Worm (Caenorhabditis elegans) whole organism, L4 larva: Measurements from ENCODE around the gene Y54F10AM.6.

Experiments
- F26F4.8 ChIP-seq: fragments of 200-800 bp; sonication (Bioruptor generic); conservative IDR thresholded peaks from 2 replicates; pipeline ENCODE4 v1.3.6; 2022; ENCODE audit warnings: missing genetic modification characterization, missing compliant biosample characterization
- F44E2.7 ChIP-seq: fragments of 200-800 bp; sonication (Bioruptor generic); IDR thresholded peaks from 2 replicates; pipeline ENCODE4 v2.1.2; 2022; ENCODE audit warnings: missing genetic modification characterization, missing compliant biosample characterization
- F49E8.2 ChIP-seq: sonication (generic microtip); optimal IDR thresholded peaks from 2 replicates; lab custom pipeline; 2016; ENCODE audit warnings: missing compliant biosample characterization, mild to moderate bottlenecking, missing genetic modification characterization, borderline replicate concordance
- R02D3.7 ChIP-seq: fragments of 150-350 bp; sonication (generic microtip); optimal IDR thresholded peaks from 3 replicates; lab custom pipeline; 2014; ENCODE audit warnings: missing biosample characterization, missing genetic modification characterization
- Y5F2A.4 ChIP-seq: fragments of 200-800 bp; sonication (Bioruptor generic); optimal IDR thresholded peaks from 2 replicates; lab custom pipeline; 2018; ENCODE audit warnings: mild to moderate bottlenecking, missing genetic modification characterization, missing compliant biosample characterization
- aha-1 ChIP-seq: fragments of 150-350 bp; peaks from one replicate; lab custom pipeline; 2014; ENCODE audit warnings: missing biosample characterization, missing genetic modification characterization
- arid-1 ChIP-seq: fragments of 200-800 bp; sonication (Bioruptor generic); conservative IDR thresholded peaks from 2 replicates; pipeline ENCODE4 v1.3.6; 2022; ENCODE audit warnings: missing genetic modification reagents, missing genetic modification characterization, missing compliant biosample characterization
- ceh-20 ChIP-seq: fragments of 200-800 bp; sonication (Bioruptor generic); IDR thresholded peaks from 2 replicates; pipeline ENCODE4 v1.3.6; 2022; ENCODE audit warnings: missing genetic modification reagents, missing genetic modification characterization, missing compliant biosample characterization
- ceh-28 ChIP-seq: fragments of 150-350 bp; optimal IDR thresholded peaks from 2 replicates; lab custom pipeline; 2014; ENCODE audit warnings: missing biosample characterization, missing genetic modification reagents, missing genetic modification characterization
- ceh-32 ChIP-seq: sonication (generic microtip); optimal IDR thresholded peaks from 2 replicates; lab custom pipeline; 2016; ENCODE audit warnings: mild to moderate bottlenecking, missing genetic modification characterization, missing compliant biosample characterization; ENCODE audit not compliant: poor library complexity
- ceh-44 ChIP-seq: fragments of 200-800 bp; sonication (Bioruptor generic); IDR thresholded peaks from 2 replicates; pipeline ENCODE4 v1.3.6; 2022; ENCODE audit warnings: missing genetic modification reagents, missing genetic modification characterization, missing compliant biosample characterization
- ceh-62 ChIP-seq: sonication (generic microtip); optimal IDR thresholded peaks from 2 replicates; lab custom pipeline; 2017; ENCODE audit warnings: missing biosample characterization, missing genetic modification characterization
- ceh-82 ChIP-seq: sonication (generic microtip); optimal IDR thresholded peaks from 2 replicates; lab custom pipeline; 2017; ENCODE audit warnings: missing biosample characterization, missing genetic modification characterization
- ctbp-1 ChIP-seq: fragments of 200-800 bp; sonication (Bioruptor generic); IDR thresholded peaks from 2 replicates; pipeline ENCODE4 v1.3.6; 2022; ENCODE audit warnings: missing genetic modification reagents, missing genetic modification characterization, missing compliant biosample characterization
- daf-16 ChIP-seq, 3 experiments: sonication (generic microtip); optimal IDR thresholded peaks; 2 replicates each; lab custom pipeline; 2016 to 2017; ENCODE audit warnings: missing genetic modification characterization in 3 of 3, missing genetic modification reagents in 3 of 3, mild to moderate bottlenecking in 2 of 3, missing compliant biosample characterization in 2 of 3, missing biosample characterization in 1 of 3, moderate library complexity in 1 of 3
- daf-19 ChIP-seq: fragments of 200-800 bp; sonication (Bioruptor generic); conservative IDR thresholded peaks from 2 replicates; pipeline ENCODE4 v1.3.6; 2022; ENCODE audit warnings: missing genetic modification characterization, missing compliant biosample characterization
- daf-8 ChIP-seq: fragments of 200-800 bp; sonication (Bioruptor generic); IDR thresholded peaks from 2 replicates; pipeline ENCODE4 v1.3.6; 2022; ENCODE audit warnings: missing genetic modification characterization, missing compliant biosample characterization
- dpl-1 ChIP-seq: fragments of 150-350 bp; optimal IDR thresholded peaks from 2 replicates; lab custom pipeline; 2014; ENCODE audit warnings: missing biosample characterization, missing genetic modification reagents, missing genetic modification characterization
- duxl-1 ChIP-seq: sonication (generic microtip); optimal IDR thresholded peaks from 2 replicates; lab custom pipeline; 2016; ENCODE audit warnings: mild to moderate bottlenecking, missing genetic modification characterization, moderate library complexity, missing compliant biosample characterization; ENCODE audit not compliant: poor library complexity
- egl-43 ChIP-seq: fragments of 200-800 bp; sonication (Bioruptor generic); IDR thresholded peaks from 2 replicates; pipeline ENCODE4 v1.3.6; 2022; ENCODE audit warnings: missing genetic modification reagents, missing genetic modification characterization, missing compliant biosample characterization
- fkh-10 ChIP-seq: fragments of 150-350 bp; optimal IDR thresholded peaks from 2 replicates; lab custom pipeline; 2014; ENCODE audit warnings: missing biosample characterization, missing genetic modification reagents, missing genetic modification characterization
- gei-8 ChIP-seq: fragments of 200-800 bp; sonication (Bioruptor generic); optimal IDR thresholded peaks from 2 replicates; lab custom pipeline; 2018; ENCODE audit warnings: mild to moderate bottlenecking, missing genetic modification characterization, missing compliant biosample characterization
- hlh-30 ChIP-seq: sonication (generic microtip); optimal IDR thresholded peaks from 2 replicates; lab custom pipeline; 2017; ENCODE audit warnings: antibody characterized with exemption, mild to moderate bottlenecking, missing genetic modification characterization, missing compliant biosample characterization; ENCODE audit not compliant: insufficient read depth
- hmg-1.1 ChIP-seq: fragments of 200-800 bp; sonication (Bioruptor generic); IDR thresholded peaks from 2 replicates; pipeline ENCODE4 v1.3.6; 2022; ENCODE audit warnings: missing genetic modification reagents, missing genetic modification characterization, missing compliant biosample characterization
- lin-1 ChIP-seq: fragments of 200-800 bp; sonication (Bioruptor generic); IDR thresholded peaks from 2 replicates; pipeline ENCODE4 v1.3.6; 2022; ENCODE audit warnings: missing genetic modification reagents, missing genetic modification characterization, missing compliant biosample characterization
- lin-39 ChIP-seq: fragments of 150-350 bp; optimal IDR thresholded peaks from 2 replicates; lab custom pipeline; 2014; ENCODE audit warnings: missing biosample characterization, missing genetic modification reagents, missing genetic modification characterization
- madf-9 ChIP-seq: fragments of 200-800 bp; sonication (Bioruptor generic); conservative IDR thresholded peaks from 2 replicates; pipeline ENCODE4 v1.3.6; 2022; ENCODE audit warnings: missing genetic modification reagents, missing genetic modification characterization, missing compliant biosample characterization
- mdl-1 ChIP-seq, 2 experiments: fragments of 150-350 bp in 1 of 2; sonication (generic microtip) in 1 of 2; optimal IDR thresholded peaks; 2 replicates each; lab custom pipeline; 2014 to 2017; ENCODE audit warnings: missing biosample characterization in 2 of 2, missing genetic modification characterization in 2 of 2
- nhr-102 ChIP-seq: sonication (generic microtip); optimal IDR thresholded peaks from 2 replicates; lab custom pipeline; 2016; ENCODE audit warnings: mild to moderate bottlenecking, missing genetic modification characterization, moderate library complexity, missing compliant biosample characterization
- nhr-237 ChIP-seq: sonication (generic microtip); optimal IDR thresholded peaks from 2 replicates; lab custom pipeline; 2017; ENCODE audit warnings: missing biosample characterization, missing genetic modification characterization
- nhr-25 ChIP-seq: sonication (generic microtip); optimal IDR thresholded peaks from 2 replicates; lab custom pipeline; 2017; ENCODE audit warnings: missing genetic modification characterization, mild to moderate bottlenecking, missing compliant biosample characterization, antibody characterized with exemption, moderate library complexity, borderline replicate concordance; ENCODE audit not compliant: insufficient read depth
- nhr-28 ChIP-seq: fragments of 150-350 bp; optimal IDR thresholded peaks from 2 replicates; lab custom pipeline; 2014; ENCODE audit warnings: missing biosample characterization, missing genetic modification characterization
- nhr-41 ChIP-seq: fragments of 200-800 bp; sonication (Bioruptor generic); IDR thresholded peaks from 2 replicates; pipeline ENCODE4 v1.3.6; 2022; ENCODE audit warnings: missing genetic modification reagents, missing genetic modification characterization, missing compliant biosample characterization
- nhr-48 ChIP-seq: sonication (generic microtip); optimal IDR thresholded peaks from 2 replicates; lab custom pipeline; 2016; ENCODE audit warnings: mild to moderate bottlenecking, missing genetic modification characterization, missing compliant biosample characterization
- nhr-6 ChIP-seq: fragments of 150-350 bp; optimal IDR thresholded peaks from 2 replicates; lab custom pipeline; 2014; ENCODE audit warnings: missing biosample characterization, missing genetic modification characterization
- nhr-76 ChIP-seq: fragments of 150-350 bp; optimal IDR thresholded peaks from 2 replicates; lab custom pipeline; 2014; ENCODE audit warnings: missing biosample characterization, missing genetic modification characterization
- nhr-77 ChIP-seq: fragments of 150-350 bp; optimal IDR thresholded peaks from 2 replicates; lab custom pipeline; 2014; ENCODE audit warnings: missing biosample characterization, missing genetic modification characterization
- php-3 ChIP-seq: fragments of 200-800 bp; sonication (Bioruptor generic); IDR thresholded peaks from 2 replicates; pipeline ENCODE4 v1.3.6; 2022; ENCODE audit warnings: missing genetic modification reagents, missing genetic modification characterization, missing compliant biosample characterization
- rbr-2 ChIP-seq: sonication (generic microtip); optimal IDR thresholded peaks from 2 replicates; lab custom pipeline; 2016; ENCODE audit warnings: missing genotype, missing genetic modification characterization, missing compliant biosample characterization
- saeg-2 ChIP-seq: fragments of 200-800 bp; sonication (Bioruptor generic); IDR thresholded peaks from 2 replicates; pipeline ENCODE4 v1.3.6; 2022; ENCODE audit warnings: missing genetic modification reagents, missing genetic modification characterization, missing compliant biosample characterization
- sdz-12 ChIP-seq: fragments of 200-800 bp; sonication (Bioruptor generic); optimal IDR thresholded peaks from 2 replicates; lab custom pipeline; 2018; ENCODE audit warnings: mild to moderate bottlenecking, missing genetic modification characterization, missing compliant biosample characterization
- snpc-4 ChIP-seq: fragments of 150-350 bp; optimal IDR thresholded peaks from 2 replicates; lab custom pipeline; 2014; ENCODE audit warnings: missing biosample characterization, missing genetic modification characterization
- spr-1 ChIP-seq: sonication (generic microtip); optimal IDR thresholded peaks from 2 replicates; lab custom pipeline; 2016; ENCODE audit warnings: mild to moderate bottlenecking, missing genetic modification characterization, missing compliant biosample characterization
- tra-1 ChIP-seq: fragments of 200-800 bp; sonication (Bioruptor generic); IDR thresholded peaks from 2 replicates; pipeline ENCODE4 v1.3.6; 2022; ENCODE audit warnings: missing genetic modification reagents, missing genetic modification characterization, missing compliant biosample characterization
- unc-130 ChIP-seq: sonication (generic microtip); optimal IDR thresholded peaks from 2 replicates; lab custom pipeline; 2016; ENCODE audit warnings: missing genetic modification reagents, missing genetic modification characterization, missing compliant biosample characterization
- vab-7 ChIP-seq: fragments of 200-800 bp; sonication (Bioruptor generic); IDR thresholded peaks from 2 replicates; pipeline ENCODE4 v1.3.6; 2022; ENCODE audit warnings: missing genetic modification reagents, missing genetic modification characterization, missing compliant biosample characterization
- zip-11 ChIP-seq: fragments of 200-800 bp; sonication (Bioruptor generic); IDR thresholded peaks from 2 replicates; pipeline ENCODE4 v1.3.6; 2022; ENCODE audit warnings: missing genetic modification characterization, missing compliant biosample characterization

Y54F10AM.6 gene

ce11 chrIII:2471855-2472254 is 36.8 kb upstream of the Y54F10AM.6 start (continued):
- TF ChIP-seq mdl-1 (tag; optimal IDR thresholded peaks at IDR 0.05; lab: Kevin White, UChicago) (peak; percentile 33 to 92), ctbp-1 (GFP tag; lab: Robert Waterston, UW) (no peak), ceh-32 (tag; lab: Kevin White, UChicago) (no peak), arid-1 (GFP tag; lab: Robert Waterston, UW) (0 out of 2 replicates have a peak, but pooled peaks have one; percentile 23), hlh-30 (tag; lab: Kevin White, UChicago) (peak; percentile 83), gei-8 (GFP tag; lab: Kevin White, UChicago) (no peak), egl-43 (GFP tag; lab: Robert Waterston, UW) (peak; percentile 48; the same call in 1 of the 2 replicates), ceh-44 (no peak), ceh-28 (no peak), Y5F2A.4 (GFP tag; lab: Kevin White, UChicago) (no peak), lin-39 (tag; lab: Kevin White, UChicago) (no peak), dpl-1 (peak; percentile 57), daf-19 (GFP tag; lab: Robert Waterston, UW) (no peak), aha-1 (peak; percentile 26), nhr-6 (tag; lab: Kevin White, UChicago) (peak; percentile 39), R02D3.7 (tag; lab: Kevin White, UChicago) (no peak), sdz-12 (GFP tag; lab: Kevin White, UChicago) (no peak), F44E2.7 (GFP tag; lab: Robert Waterston, UW) (no peak), daf-16 (GFP tag; optimal IDR thresholded peaks at IDR 0.05; lab: Kevin White, UChicago) (no peak), daf-16 (tag; optimal IDR thresholded peaks at IDR 0.05; lab: Kevin White, UChicago) (peak; percentile 47), daf-8 (no peak), nhr-76 (no peak), saeg-2 (GFP tag; lab: Robert Waterston, UW) (no peak), snpc-4 (no peak), tra-1 (no peak), php-3 (GFP tag; lab: Robert Waterston, UW) (no peak), spr-1 (tag; lab: Kevin White, UChicago) (no peak), lin-1 (GFP tag; lab: Robert Waterston, UW) (no peak), F49E8.2 (tag; lab: Kevin White, UChicago) (no peak), ceh-20 (0 out of 2 replicates have a peak, but pooled peaks have one; percentile 37), F26F4.8 (GFP tag; lab: Robert Waterston, UW) (no peak), nhr-28 (tag; lab: Kevin White, UChicago) (peak; percentile 70)

ce11 chrIII:2473554-2473953 is 35.1 kb upstream of the Y54F10AM.6 start, which contains the start of gene smg-6:
TSS of gene smg-6 (plus strand) at chrIII:2473854.
- no peak for TF ChIP-seq vab-7 (GFP tag; lab: Robert Waterston, UW)
- no peak for TF ChIP-seq arid-1 (GFP tag; lab: Robert Waterston, UW)
- no peak for TF ChIP-seq duxl-1 (tag; lab: Kevin White, UChicago)
- no peak for TF ChIP-seq nhr-48
- no peak for TF ChIP-seq nhr-41
- no peak for TF ChIP-seq ceh-62 (tag; lab: Kevin White, UChicago)
- no peak for TF ChIP-seq zip-11
- no peak for TF ChIP-seq sdz-12 (GFP tag; lab: Kevin White, UChicago)
- TF ChIP-seq madf-9 (GFP tag; lab: Robert Waterston, UW), result no peak
- TF ChIP-seq nhr-77 (tag; lab: Kevin White, UChicago), result no peak
- no peak for TF ChIP-seq unc-130 (GFP tag; lab: Kevin White, UChicago)
- no peak for TF ChIP-seq fkh-10 (GFP tag; lab: Kevin White, UChicago)
- TF ChIP-seq rbr-2 (tag; lab: Kevin White, UChicago), result no peak
- no peak for TF ChIP-seq nhr-237 (tag; lab: Kevin White, UChicago)
- TF ChIP-seq nhr-102 (tag; lab: Kevin White, UChicago), result no peak
- TF ChIP-seq ceh-82 (tag; lab: Kevin White, UChicago), result no peak
- no peak for TF ChIP-seq hmg-1.1 (GFP tag; lab: Robert Waterston, UW)
- no peak for TF ChIP-seq nhr-25
